Worm (Caenorhabditis elegans): ENCODE measurements around the gene col-150.

The col-150 gene

ce11 chrV:10255005-10255472, 39.4 kb downstream of the col-150 start, which contains the start of gene rop-1:
TSS of gene rop-1 (minus strand) at chrV:10255055.
- TF ChIP-seq skn-1 (tag; optimal IDR thresholded peaks at IDR 0.05) (no peak), hmg-1.1 (GFP tag; IDR thresholded peaks at IDR 0.05) (no peak), nhr-28 (tag; optimal IDR thresholded peaks at IDR 0.05) (peak; percentile 37), R02D3.7 (tag; optimal IDR thresholded peaks at IDR 0.05) (no peak), F10B5.3 (tag; optimal IDR thresholded peaks at IDR 0.05) (no peak), lir-3 (tag; optimal IDR thresholded peaks at IDR 0.05) (no peak), zip-2 (tag; optimal IDR thresholded peaks at IDR 0.05) (peak; percentile 94), lin-38 (GFP tag; IDR thresholded peaks at IDR 0.05) (no peak), dpl-1 (GFP tag; optimal IDR thresholded peaks at IDR 0.05) (no peak), dve-1 (tag; optimal IDR thresholded peaks at IDR 0.05; ENCODE audit: insufficient read depth) (peak; percentile 58), unc-130 (GFP tag; optimal IDR thresholded peaks at IDR 0.05) (no peak), daf-16 (GFP tag; optimal IDR thresholded peaks at IDR 0.05) (no peak), daf-16 (tag; optimal IDR thresholded peaks at IDR 0.05) (peak; percentile 64), pqm-1 (tag; optimal IDR thresholded peaks at IDR 0.05) (peak; percentile 12), ztf-11 (tag; optimal IDR thresholded peaks at IDR 0.05) (no peak), egl-43 (GFP tag; IDR thresholded peaks at IDR 0.05) (no peak), pha-4 (GFP tag; IDR thresholded peaks at IDR 0.05) (no peak), pha-4 (tag; optimal IDR thresholded peaks at IDR 0.05) (peak; percentile 68), ama-1 (optimal IDR thresholded peaks at IDR 0.05) (peak; percentile 59), php-3 (GFP tag; IDR thresholded peaks at IDR 0.05) (no peak), ctbp-1 (GFP tag; IDR thresholded peaks at IDR 0.05) (no peak)

ce11 chrV:10252682-10253081, 41.8 kb downstream of the col-150 start:
- peak; percentile 76 for TF ChIP-seq aha-1 (tag)
- TF ChIP-seq Y48G9A.11 (GFP tag; IDR thresholded peaks at IDR 0.05), result no peak
- TF ChIP-seq ama-1 (optimal IDR thresholded peaks at IDR 0.05), result peak; percentile 80
- TF ChIP-seq lsy-2 (tag; optimal IDR thresholded peaks at IDR 0.05), result peak in 1 of 2 experiments; percentile 41
- no peak for TF ChIP-seq ceh-28 (tag; optimal IDR thresholded peaks at IDR 0.05)
- TF ChIP-seq jun-1 (tag; optimal IDR thresholded peaks at IDR 0.05), result no peak
- no peak for TF ChIP-seq egl-27 (tag; optimal IDR thresholded peaks at IDR 0.05)
- no peak for TF ChIP-seq daf-16 (GFP tag; optimal IDR thresholded peaks at IDR 0.05)
- peak; percentile 15 for TF ChIP-seq daf-16 (tag; optimal IDR thresholded peaks at IDR 0.05)
- no peak for TF ChIP-seq nhr-41 (GFP tag; IDR thresholded peaks at IDR 0.05)
- TF ChIP-seq nhr-28 (tag; optimal IDR thresholded peaks at IDR 0.05), result no peak
- TF ChIP-seq ZK546.5 (tag; optimal IDR thresholded peaks at IDR 0.05), result no peak
- TF ChIP-seq mep-1 (tag; optimal IDR thresholded peaks at IDR 0.05), result peak; percentile 8
- peak; percentile 23 for TF ChIP-seq fos-1 (tag; optimal IDR thresholded peaks at IDR 0.05)

DNA sequence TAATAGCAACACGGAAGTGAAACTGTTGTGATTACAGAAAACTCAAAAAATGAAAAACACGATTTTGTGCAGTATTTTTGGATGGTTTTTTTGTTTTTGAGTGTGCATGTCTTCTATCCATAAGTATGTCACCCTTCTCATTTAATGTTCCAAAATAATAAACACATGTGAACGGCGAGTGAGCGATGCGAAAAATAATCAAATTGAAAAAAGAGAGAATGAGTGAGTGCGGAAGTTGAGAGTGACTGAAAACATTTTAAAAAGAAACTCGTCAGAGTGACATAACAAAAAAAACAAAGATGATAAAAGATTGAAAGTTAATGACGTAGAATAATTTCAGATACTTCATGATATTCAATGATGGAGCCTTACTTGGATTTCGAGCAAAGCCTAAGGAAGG, 44.9 kb downstream of the col-150 start:
- TF ChIP-seq madf-9 (GFP tag; conservative IDR thresholded peaks at IDR 0.05) (no peak), aha-1 (tag) (peak; percentile 94), daf-16 (GFP tag; optimal IDR thresholded peaks at IDR 0.05) (peak in 1 of 2 experiments; percentile 72), daf-16 (tag; optimal IDR thresholded peaks at IDR 0.05) (peak; percentile 7)

DNA sequence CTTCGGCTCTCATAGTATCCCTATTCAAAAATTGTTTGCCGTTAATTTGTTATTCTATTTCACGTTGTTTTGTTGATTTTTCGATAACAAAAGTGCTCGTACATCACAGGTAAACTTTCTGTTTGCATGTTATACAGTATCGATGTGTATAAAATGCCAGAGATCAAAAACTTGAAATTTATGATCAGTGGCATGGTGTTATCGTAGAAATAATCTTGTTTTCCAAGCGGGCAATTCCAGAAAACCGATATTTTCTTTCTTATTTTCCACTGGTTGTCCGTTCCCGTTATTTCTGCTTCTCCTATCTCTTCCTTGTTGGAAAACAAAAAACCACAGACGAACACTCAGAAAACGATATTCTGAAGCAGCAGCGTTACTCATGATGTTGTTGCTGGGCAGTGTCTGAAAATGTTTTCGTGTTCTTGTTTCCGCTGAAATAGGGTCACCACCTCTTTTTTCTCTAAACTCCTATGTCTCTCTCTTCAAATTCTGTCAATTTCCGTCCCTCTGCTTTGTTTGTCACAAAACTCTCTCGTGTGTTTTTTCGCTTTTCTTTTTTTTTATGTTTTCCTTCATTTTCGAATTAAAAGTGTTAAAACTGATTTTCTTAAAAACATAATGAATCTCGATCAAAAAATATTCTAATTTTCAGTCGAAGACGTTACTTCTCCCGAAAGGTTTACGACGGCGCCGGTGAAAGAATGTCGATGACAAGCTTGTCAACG, 46.0 kb downstream of the col-150 start, which contains the start of gene akt-1:
akt-1 (plus strand) TSS at position 651 of the 725 bp plus-strand sequence.
- TF ChIP-seq rbr-2 (tag; optimal IDR thresholded peaks at IDR 0.05) (peak; percentile 12), T26A8.4 (GFP tag; IDR thresholded peaks at IDR 0.05) (no peak), mep-1 (tag; optimal IDR thresholded peaks at IDR 0.05) (no peak), ztf-7 (tag; optimal IDR thresholded peaks at IDR 0.05) (no peak), zfp-3 (GFP tag; conservative IDR thresholded peaks at IDR 0.05) (no peak), arid-1 (GFP tag; conservative IDR thresholded peaks at IDR 0.05) (no peak), daf-16 (GFP tag; optimal IDR thresholded peaks at IDR 0.05) (peak in 1 of 2 experiments; percentile 48), daf-16 (tag; optimal IDR thresholded peaks at IDR 0.05) (peak; percentile 77), mxl-2 (GFP tag; conservative IDR thresholded peaks at IDR 0.05) (no peak), hlh-30 (tag; optimal IDR thresholded peaks at IDR 0.05; ENCODE audit: insufficient read depth) (peak; percentile 23), unc-39 (tag; optimal IDR thresholded peaks at IDR 0.05) (no peak), R02D3.7 (tag; optimal IDR thresholded peaks at IDR 0.05) (no peak), zip-2 (tag; optimal IDR thresholded peaks at IDR 0.05) (no peak), egl-27 (tag; optimal IDR thresholded peaks at IDR 0.05) (no peak), set-16 (GFP tag; IDR thresholded peaks at IDR 0.05) (no peak), nhr-41 (GFP tag; IDR thresholded peaks at IDR 0.05) (no peak), aha-1 (tag) (peak; percentile 94), nhr-11 (tag; optimal IDR thresholded peaks at IDR 0.05) (no peak), unc-62 (GFP tag; optimal IDR thresholded peaks at IDR 0.05 in 1 of 2) (peak in 1 of 2 experiments; percentile 99), unc-62 (tag; optimal IDR thresholded peaks at IDR 0.05) (no peak), lin-29 (GFP tag; IDR thresholded peaks at IDR 0.05) (no peak), zip-11 (GFP tag; IDR thresholded peaks at IDR 0.05) (no peak), hmg-1.1 (GFP tag; IDR thresholded peaks at IDR 0.05) (no peak)

All from whole organism, L4 larva.